Fruit fly (Drosophila melanogaster) Kc167 (cell line): ENCODE results near the gene CG42399.

Source experiments
- Myc ChIP-seq: fragments of >200 bp; optimal IDR thresholded peaks from 2 replicates; lab custom pipeline; 2017; ENCODE audit warnings: missing external identifiers
- insv ChIP-seq: fragments of >200 bp; optimal IDR thresholded peaks from 3 replicates; lab custom pipeline; 2018; ENCODE audit warnings: missing external identifiers
- psq ChIP-seq: fragments of >200 bp; optimal IDR thresholded peaks from 2 replicates; lab custom pipeline; 2017; ENCODE audit warnings: missing external identifiers

- no peak for TF ChIP-seq psq (lab: Kevin White, UChicago)
- TF ChIP-seq Myc (lab: Kevin White, UChicago), result no peak
- no peak for TF ChIP-seq insv (lab: Kevin White, UChicago)
Observed at dm6 chr2L:166115-167069, 13.3 kb upstream of the CG42399 start.
